Worm (Caenorhabditis elegans) whole organism, mixed stage, embryonic: ENCODE data around the gene F09F9.5.

Experiments
- M03D4.4 ChIP-seq: sonication (generic microtip); optimal IDR thresholded peaks from 2 replicates; lab custom pipeline; 2017; ENCODE audit warnings: mild to moderate bottlenecking, missing genetic modification characterization, missing compliant biosample characterization
- bed-3 ChIP-seq: fragments of 200-800 bp; sonication (Bioruptor generic); optimal IDR thresholded peaks from 3 replicates; lab custom pipeline; 2018; ENCODE audit warnings: mild to moderate bottlenecking, missing genetic modification characterization, moderate library complexity, missing compliant biosample characterization
- blmp-1 ChIP-seq: fragments of 150-350 bp; optimal IDR thresholded peaks from 2 replicates; lab custom pipeline; 2014; ENCODE audit warnings: missing biosample characterization, missing genetic modification characterization
- ceh-39 ChIP-seq: fragments of 150-350 bp; optimal IDR thresholded peaks from 2 replicates; lab custom pipeline; 2014; ENCODE audit warnings: missing biosample characterization, missing genetic modification characterization
- ceh-43 ChIP-seq: fragments of 200-800 bp; sonication (Bioruptor generic); optimal IDR thresholded peaks from 2 replicates; lab custom pipeline; 2018; ENCODE audit warnings: mild to moderate bottlenecking, missing genetic modification characterization, moderate library complexity, missing compliant biosample characterization
- ceh-83 ChIP-seq: fragments of 200-800 bp; sonication (Bioruptor generic); optimal IDR thresholded peaks from 2 replicates; lab custom pipeline; 2018; ENCODE audit warnings: mild to moderate bottlenecking, missing genetic modification characterization, missing compliant biosample characterization
- cnd-1 ChIP-seq: fragments of 200-800 bp; sonication (Bioruptor generic); optimal IDR thresholded peaks from 2 replicates; lab custom pipeline; 2018; ENCODE audit warnings: mild to moderate bottlenecking, missing genetic modification characterization, missing compliant biosample characterization
- drap-1 ChIP-seq: fragments of 200-800 bp; sonication (Bioruptor generic); optimal IDR thresholded peaks from 3 replicates; lab custom pipeline; 2018; ENCODE audit warnings: mild to moderate bottlenecking, missing genetic modification characterization, missing compliant biosample characterization
- elt-3 ChIP-seq: fragments of 150-350 bp; optimal IDR thresholded peaks from 2 replicates; lab custom pipeline; 2014; ENCODE audit warnings: missing biosample characterization, missing genetic modification characterization
- flh-1 ChIP-seq: fragments of 200-800 bp; sonication (Bioruptor generic); optimal IDR thresholded peaks from 2 replicates; lab custom pipeline; 2018; ENCODE audit warnings: mild to moderate bottlenecking, missing genetic modification characterization, moderate library complexity, missing compliant biosample characterization
- ham-2 ChIP-seq: fragments of 200-800 bp; sonication (Bioruptor generic); optimal IDR thresholded peaks from 2 replicates; lab custom pipeline; 2018; ENCODE audit warnings: mild to moderate bottlenecking, missing genetic modification characterization, missing compliant biosample characterization
- hlh-1 ChIP-seq: fragments of 150-350 bp; optimal IDR thresholded peaks from 2 replicates; lab custom pipeline; 2014; ENCODE audit warnings: missing biosample characterization, missing genetic modification reagents, missing genetic modification characterization
- lin-32 ChIP-seq: fragments of 200-800 bp; sonication (Bioruptor generic); optimal IDR thresholded peaks from 2 replicates; lab custom pipeline; 2018; ENCODE audit warnings: mild to moderate bottlenecking, missing genetic modification characterization, missing compliant biosample characterization
- lsy-2 ChIP-seq: fragments of 150-350 bp; optimal IDR thresholded peaks from 2 replicates; lab custom pipeline; 2014; ENCODE audit warnings: missing biosample characterization, missing genetic modification characterization
- mab-5 ChIP-seq: fragments of 150-350 bp; optimal IDR thresholded peaks from 2 replicates; lab custom pipeline; 2014; ENCODE audit warnings: missing biosample characterization, missing genetic modification characterization
- mep-1 ChIP-seq: fragments of 150-350 bp; optimal IDR thresholded peaks from 2 replicates; lab custom pipeline; 2017; ENCODE audit warnings: missing biosample characterization, missing genetic modification reagents, missing genetic modification characterization, inconsistent platforms
- mls-2 ChIP-seq: sonication (generic microtip); optimal IDR thresholded peaks from 2 replicates; lab custom pipeline; 2016; ENCODE audit warnings: mild to moderate bottlenecking, missing genetic modification characterization, moderate library complexity, missing compliant biosample characterization
- nhr-12 ChIP-seq: fragments of 150-350 bp; optimal IDR thresholded peaks from 2 replicates; lab custom pipeline; 2014; ENCODE audit warnings: missing biosample characterization, missing genetic modification characterization
- nhr-2 ChIP-seq: fragments of 150-350 bp; optimal IDR thresholded peaks from 2 replicates; lab custom pipeline; 2014; ENCODE audit warnings: missing biosample characterization, missing genetic modification characterization
- nhr-237 ChIP-seq: fragments of 150-350 bp; optimal IDR thresholded peaks from 2 replicates; lab custom pipeline; 2014; ENCODE audit warnings: missing biosample characterization, missing genetic modification characterization
- nhr-28 ChIP-seq: fragments of 150-350 bp; optimal IDR thresholded peaks from 2 replicates; lab custom pipeline; 2014; ENCODE audit warnings: missing biosample characterization, missing genetic modification characterization
- nhr-76 ChIP-seq: sonication (generic microtip); optimal IDR thresholded peaks from 2 replicates; lab custom pipeline; 2017; ENCODE audit warnings: missing biosample characterization, missing genetic modification characterization
- pha-4 ChIP-seq: fragments of 150-350 bp; optimal IDR thresholded peaks from 2 replicates; lab custom pipeline; 2018; ENCODE audit warnings: missing biosample characterization, missing genetic modification reagents, missing genetic modification characterization
- sem-2 ChIP-seq: fragments of 200-800 bp; sonication (Bioruptor generic); optimal IDR thresholded peaks from 2 replicates; lab custom pipeline; 2018; ENCODE audit warnings: mild to moderate bottlenecking, missing genetic modification characterization, missing compliant biosample characterization
- snpc-4 ChIP-seq: fragments of 150-350 bp; optimal IDR thresholded peaks from 2 replicates; lab custom pipeline; 2014; ENCODE audit warnings: missing biosample characterization, missing genetic modification characterization
- sptf-1 ChIP-seq: sonication (generic microtip); optimal IDR thresholded peaks from 2 replicates; lab custom pipeline; 2017; ENCODE audit warnings: mild to moderate bottlenecking, missing genetic modification characterization, moderate library complexity, missing compliant biosample characterization
- tbx-8 ChIP-seq: fragments of 200-800 bp; sonication (Bioruptor generic); optimal IDR thresholded peaks from 2 replicates; lab custom pipeline; 2018; ENCODE audit warnings: mild to moderate bottlenecking, missing genetic modification characterization, moderate library complexity, missing compliant biosample characterization
- unc-120 ChIP-seq: sonication (generic microtip); optimal IDR thresholded peaks from 2 replicates; lab custom pipeline; 2017; ENCODE audit warnings: missing genetic modification characterization, missing compliant biosample characterization; ENCODE audit not compliant: poor library complexity, severe bottlenecking
- unc-39 ChIP-seq: fragments of 150-350 bp; optimal IDR thresholded peaks from 2 replicates; lab custom pipeline; 2014; ENCODE audit warnings: missing biosample characterization, missing genetic modification characterization
- unc-62 ChIP-seq: fragments of 150-350 bp; optimal IDR thresholded peaks from 2 replicates; lab custom pipeline; 2014; ENCODE audit warnings: missing biosample characterization, missing genetic modification reagents, missing genetic modification characterization
- zip-8 ChIP-seq: fragments of 150-350 bp; optimal IDR thresholded peaks from 2 replicates; lab custom pipeline; 2014; ENCODE audit warnings: missing biosample characterization, missing genetic modification characterization
- ztf-11 ChIP-seq: fragments of 150-350 bp; optimal IDR thresholded peaks from 2 replicates; lab custom pipeline; 2014; ENCODE audit warnings: missing biosample characterization, missing genetic modification characterization

The F09F9.5 gene

ce11 chrX:4103071-4103470, 14.7 kb upstream of the F09F9.5 start:
- TF ChIP-seq ceh-43 (GFP tag; lab: Kevin White, UChicago) (no peak), hlh-1 (tag; lab: Kevin White, UChicago) (no peak), nhr-28 (tag; lab: Kevin White, UChicago) (no peak), ztf-11 (no peak), sptf-1 (tag; lab: Kevin White, UChicago) (no peak), bed-3 (GFP tag; lab: Kevin White, UChicago) (no peak), lsy-2 (tag; lab: Kevin White, UChicago) (no peak), nhr-76 (tag; lab: Kevin White, UChicago) (no peak), unc-120 (no peak), tbx-8 (GFP tag; lab: Kevin White, UChicago) (no peak), lin-32 (GFP tag; lab: Kevin White, UChicago) (no peak), nhr-237 (tag; lab: Kevin White, UChicago) (no peak), zip-8 (tag; lab: Kevin White, UChicago) (no peak), pha-4 (tag; lab: Kevin White, UChicago) (no peak), ceh-83 (no peak), snpc-4 (no peak), M03D4.4 (tag; lab: Kevin White, UChicago) (no peak), unc-39 (tag; lab: Kevin White, UChicago) (no peak)
- TF ChIP-seq, all 35 proteins: peak for 0

- TF ChIP-seq nhr-28 (tag; lab: Kevin White, UChicago) (no peak), pha-4 (tag; lab: Kevin White, UChicago) (no peak), flh-1 (GFP tag; lab: Kevin White, UChicago) (no peak), sem-2 (GFP tag; lab: Kevin White, UChicago) (no peak), nhr-2 (tag; lab: Kevin White, UChicago) (no peak), nhr-76 (tag; lab: Kevin White, UChicago) (no peak), unc-62 (GFP tag; lab: Kevin White, UChicago) (no peak), mep-1 (tag; lab: Kevin White, UChicago) (no peak)
- TF ChIP-seq, all 35 proteins: peak for 0
Measured at ce11 chrX:4104435-4104834, 13.3 kb upstream of the F09F9.5 start, which contains the start of gene R02E4.1. TSS of gene R02E4.1 (minus strand) at chrX:4104535.

ce11 chrX:4106896-4107505, 10.7 kb upstream of the F09F9.5 start, which contains the start of gene R02E4.2:
TSS of gene R02E4.2 (plus strand) at chrX:4107455.
- TF ChIP-seq tbx-8 (GFP tag; lab: Kevin White, UChicago) (no peak), sem-2 (GFP tag; lab: Kevin White, UChicago) (no peak), blmp-1 (tag; lab: Kevin White, UChicago) (no peak), hlh-1 (tag; lab: Kevin White, UChicago) (peak; percentile 59), unc-120 (peak; percentile 14), elt-3 (tag; lab: Kevin White, UChicago) (no peak), nhr-12 (no peak)

- peak; percentile 74 for TF ChIP-seq hlh-1 (tag; lab: Kevin White, UChicago)
- no peak for TF ChIP-seq unc-39 (tag; lab: Kevin White, UChicago)
- TF ChIP-seq unc-62 (GFP tag; lab: Kevin White, UChicago) = peak; percentile 81
Measured at ce11 chrX:4109970-4110369, 7.8 kb upstream of the F09F9.5 start.

ce11 chrX:4111416-4111815, 6.3 kb upstream of the F09F9.5 start, which contains the start of gene F09F9.2:
TSS of gene F09F9.2 (minus strand) at chrX:4111440.
- TF ChIP-seq elt-3 (tag; lab: Kevin White, UChicago) (peak; percentile 12), lin-32 (GFP tag; lab: Kevin White, UChicago) (no peak)

ce11 chrX:4115026-4115425, 2.7 kb upstream of the F09F9.5 start, which contains the start of gene F09F9.1:
TSS of gene F09F9.1 (plus strand) at chrX:4115326.
- TF ChIP-seq zip-8 (tag; lab: Kevin White, UChicago) (no peak), ceh-43 (GFP tag; lab: Kevin White, UChicago) (no peak), nhr-28 (tag; lab: Kevin White, UChicago) (no peak), ham-2 (no peak), sptf-1 (tag; lab: Kevin White, UChicago) (no peak), hlh-1 (tag; lab: Kevin White, UChicago) (no peak), ceh-39 (tag; lab: Kevin White, UChicago) (no peak), blmp-1 (tag; lab: Kevin White, UChicago) (no peak), mls-2 (tag; lab: Kevin White, UChicago) (no peak), unc-62 (GFP tag; lab: Kevin White, UChicago) (no peak), nhr-76 (tag; lab: Kevin White, UChicago) (no peak), pha-4 (tag; lab: Kevin White, UChicago) (no peak), cnd-1 (no peak), ceh-83 (no peak), mab-5 (tag; lab: Kevin White, UChicago) (no peak), nhr-237 (tag; lab: Kevin White, UChicago) (no peak), drap-1 (GFP tag; lab: Kevin White, UChicago) (no peak), elt-3 (tag; lab: Kevin White, UChicago) (no peak), lsy-2 (tag; lab: Kevin White, UChicago) (no peak)
